Fruit fly (Drosophila melanogaster) whole organism, embryonic: ENCODE measurements around the gene Nepl18.

Experiments
- ATbp ChIP-seq: fragments of 200-800 bp; sonication (Bioruptor generic); optimal IDR thresholded peaks from 2 replicates; lab custom pipeline; 2017; ENCODE audit warnings: missing biosample characterization, mild to moderate bottlenecking, missing genetic modification characterization, missing genetic modification reagents
- Abd-B ChIP-seq: fragments of 200-800 bp; sonication (Bioruptor generic); optimal IDR thresholded peaks from 2 replicates; lab custom pipeline; 2018; ENCODE audit warnings: missing biosample characterization, mild to moderate bottlenecking, missing genetic modification characterization, moderate library complexity
- Antp ChIP-seq: fragments of 200-800 bp; sonication (Bioruptor generic); optimal IDR thresholded peaks from 3 replicates; lab custom pipeline; 2016; ENCODE audit warnings: missing biosample characterization, missing genetic modification characterization
- Atf6 ChIP-seq: fragments of 200-800 bp; sonication (Bioruptor generic); IDR thresholded peaks from 2 replicates; pipeline ENCODE4 v1.3.6; 2022; ENCODE audit warnings: missing biosample characterization, missing genetic modification characterization
- CG10267 ChIP-seq: fragments of 200-800 bp; sonication (Bioruptor generic); optimal IDR thresholded peaks from 2 replicates; lab custom pipeline; 2018; ENCODE audit warnings: missing biosample characterization, mild to moderate bottlenecking, missing genetic modification characterization, moderate library complexity
- CG10321 ChIP-seq: fragments of 200-800 bp; sonication (Bioruptor generic); IDR thresholded peaks from 2 replicates; pipeline ENCODE4 v1.3.6; 2022; ENCODE audit warnings: missing biosample characterization, missing genetic modification characterization
- CG10959 ChIP-seq: fragments of 200-800 bp; sonication (Bioruptor generic); IDR thresholded peaks from 2 replicates; pipeline ENCODE4 v1.3.6; 2022; ENCODE audit warnings: missing biosample characterization, missing genetic modification characterization
- CG11695 ChIP-seq: fragments of 200-800 bp; sonication (Bioruptor generic); IDR thresholded peaks from 3 replicates; pipeline ENCODE4 v1.3.6; 2022; ENCODE audit warnings: missing biosample characterization, missing genetic modification characterization
- CG1603 ChIP-seq: fragments of 200-800 bp; sonication (Bioruptor generic); optimal IDR thresholded peaks from 2 replicates; lab custom pipeline; 2019; ENCODE audit warnings: missing biosample characterization, mild to moderate bottlenecking, missing genetic modification characterization, moderate library complexity
- CG17912 ChIP-seq: fragments of 200-800 bp; sonication (Bioruptor generic); optimal IDR thresholded peaks from 2 replicates; lab custom pipeline; 2018; ENCODE audit warnings: missing biosample characterization, mild to moderate bottlenecking, missing genetic modification characterization
- CG1792 ChIP-seq: fragments of 200-800 bp; sonication (Bioruptor generic); optimal IDR thresholded peaks from 2 replicates; lab custom pipeline; 2016; ENCODE audit warnings: missing biosample characterization, missing genetic modification characterization
- CG2129 ChIP-seq: fragments of 200-800 bp; sonication (Bioruptor generic); IDR thresholded peaks from 2 replicates; pipeline ENCODE4 v1.3.6; 2022; ENCODE audit warnings: missing biosample characterization, missing genetic modification characterization; ENCODE audit not compliant: partially characterized antibody
- CG2678 ChIP-seq: fragments of 200-800 bp; sonication (Bioruptor generic); optimal IDR thresholded peaks from 3 replicates; lab custom pipeline; 2019; ENCODE audit warnings: missing biosample characterization, mild to moderate bottlenecking, missing genetic modification characterization, moderate library complexity
- CG31365 ChIP-seq: fragments of 200-800 bp; sonication (Bioruptor generic); optimal IDR thresholded peaks from 2 replicates; lab custom pipeline; 2018; ENCODE audit warnings: missing biosample characterization, mild to moderate bottlenecking, missing genetic modification characterization
- CG31441 ChIP-seq: fragments of 200-800 bp; sonication (Bioruptor generic); IDR thresholded peaks from 2 replicates; pipeline ENCODE4 v1.3.6; 2022; ENCODE audit warnings: missing biosample characterization, missing genetic modification characterization
- CG3281 ChIP-seq: fragments of 200-800 bp; sonication (Bioruptor generic); optimal IDR thresholded peaks from 3 replicates; lab custom pipeline; 2017; ENCODE audit warnings: missing biosample characterization, mild to moderate bottlenecking, missing genetic modification characterization
- CG34224 ChIP-seq: fragments of 200-800 bp; sonication (Bioruptor generic); IDR thresholded peaks from 3 replicates; pipeline ENCODE4 v1.3.6; 2022; ENCODE audit warnings: missing biosample characterization, missing genetic modification characterization; ENCODE audit not compliant: partially characterized antibody
- CG4328 ChIP-seq: fragments of 200-800 bp; sonication (Bioruptor generic); optimal IDR thresholded peaks from 3 replicates; lab custom pipeline; 2017; ENCODE audit warnings: missing biosample characterization, missing genetic modification reagents, missing genetic modification characterization
- CG6791 ChIP-seq: fragments of 200-800 bp; sonication (Bioruptor generic); IDR thresholded peaks from 3 replicates; pipeline ENCODE4 v1.3.6; 2022; ENCODE audit warnings: missing biosample characterization, missing genetic modification characterization; ENCODE audit not compliant: partially characterized antibody
- CG7372 ChIP-seq: fragments of 200-800 bp; sonication (Bioruptor generic); IDR thresholded peaks from 2 replicates; pipeline ENCODE4 v1.3.6; 2022; ENCODE audit warnings: missing biosample characterization, missing genetic modification characterization
- CG7928 ChIP-seq: fragments of 200-800 bp; sonication (Bioruptor generic); optimal IDR thresholded peaks from 2 replicates; lab custom pipeline; 2017; ENCODE audit warnings: missing biosample characterization, mild to moderate bottlenecking, missing genetic modification characterization
- CG9215 ChIP-seq: fragments of 200-800 bp; sonication (Bioruptor generic); IDR thresholded peaks from 2 replicates; pipeline ENCODE4 v1.3.6; 2022; ENCODE audit warnings: missing biosample characterization, missing genetic modification characterization
- Deaf1 ChIP-seq: fragments of 200-800 bp; optimal IDR thresholded peaks from 3 replicates; lab custom pipeline; 2019; ENCODE audit warnings: missing biosample characterization, mild to moderate bottlenecking, missing genetic modification characterization, moderate library complexity
- Drgx ChIP-seq: fragments of 200-800 bp; sonication (Bioruptor generic); IDR thresholded peaks from 2 replicates; pipeline ENCODE4 v1.3.6; 2022; ENCODE audit warnings: missing biosample characterization, missing genetic modification characterization
- GATAe ChIP-seq: fragments of 200-800 bp; sonication (Bioruptor generic); conservative IDR thresholded peaks from 2 replicates; pipeline ENCODE4 v1.3.6; 2022; ENCODE audit warnings: missing biosample characterization, missing genetic modification characterization
- HLH4C ChIP-seq: fragments of 200-800 bp; sonication (Bioruptor generic); IDR thresholded peaks from 3 replicates; pipeline ENCODE4 v1.3.6; 2022; ENCODE audit warnings: missing biosample characterization, missing genetic modification characterization; ENCODE audit not compliant: partially characterized antibody
- Nf-YA ChIP-seq: fragments of 200-800 bp; sonication (Bioruptor generic); IDR thresholded peaks from 2 replicates; pipeline ENCODE4 v1.3.6; 2022; ENCODE audit warnings: missing biosample characterization, missing genetic modification characterization
- Opbp ChIP-seq: fragments of 200-800 bp; sonication (Bioruptor generic); IDR thresholded peaks from 3 replicates; pipeline ENCODE4 v1.3.6; 2022; ENCODE audit warnings: missing biosample characterization, missing genetic modification characterization; ENCODE audit not compliant: partially characterized antibody
- Sin3A ChIP-seq: fragments of >200 bp; optimal IDR thresholded peaks from 2 replicates; lab custom pipeline; 2018
- Six4 ChIP-seq: fragments of 200-800 bp; sonication (Bioruptor generic); optimal IDR thresholded peaks from 2 replicates; lab custom pipeline; 2016; ENCODE audit warnings: missing biosample characterization, missing genetic modification characterization
- Sry-β ChIP-seq: fragments of 200-800 bp; sonication (Bioruptor generic); optimal IDR thresholded peaks from 2 replicates; lab custom pipeline; 2018; ENCODE audit warnings: missing biosample characterization, mild to moderate bottlenecking, missing genetic modification characterization, moderate library complexity
- bsh ChIP-seq, 2 experiments: fragments of 200-800 bp; sonication (Bioruptor generic); optimal IDR thresholded peaks; 2 replicates each; lab custom pipeline; 2017 to 2018; ENCODE audit warnings: mild to moderate bottlenecking in 2 of 2, missing biosample characterization in 2 of 2, missing genetic modification characterization in 2 of 2, moderate library complexity in 1 of 2
- cas ChIP-seq: fragments of 200-800 bp; sonication (Bioruptor generic); IDR thresholded peaks from 2 replicates; pipeline ENCODE4 v1.3.6; 2022; ENCODE audit warnings: missing biosample characterization, missing genetic modification characterization
- chn ChIP-seq: fragments of 200-800 bp; sonication (Bioruptor generic); optimal IDR thresholded peaks from 2 replicates; lab custom pipeline; 2016; ENCODE audit warnings: missing biosample characterization, missing genetic modification characterization
- cwo ChIP-seq: fragments of 200-800 bp; sonication (Bioruptor generic); optimal IDR thresholded peaks from 3 replicates; lab custom pipeline; 2017; ENCODE audit warnings: missing biosample characterization, missing genetic modification characterization, mild to moderate bottlenecking, moderate library complexity, missing genetic modification reagents
- dan ChIP-seq: fragments of 200-800 bp; sonication (Bioruptor generic); IDR thresholded peaks from 2 replicates; pipeline ENCODE4 v1.3.6; 2022; ENCODE audit warnings: missing biosample characterization, missing genetic modification characterization
- dimm ChIP-seq: fragments of 200-800 bp; sonication (Bioruptor generic); IDR thresholded peaks from 2 replicates; pipeline ENCODE4 v1.3.6; 2022; ENCODE audit warnings: missing biosample characterization, missing genetic modification characterization
- hbn ChIP-seq: fragments of 200-800 bp; sonication (Bioruptor generic); IDR thresholded peaks from 2 replicates; pipeline ENCODE4 v1.3.6; 2022; ENCODE audit warnings: missing biosample characterization, missing genetic modification characterization; ENCODE audit not compliant: partially characterized antibody
- kay ChIP-seq: fragments of 200-800 bp; sonication (Bioruptor generic); optimal IDR thresholded peaks from 2 replicates; lab custom pipeline; 2016; ENCODE audit warnings: missing biosample characterization, missing genetic modification characterization
- lab ChIP-seq: fragments of 200-800 bp; sonication (Bioruptor generic); optimal IDR thresholded peaks from 3 replicates; lab custom pipeline; 2017; ENCODE audit warnings: missing biosample characterization, missing genetic modification characterization, mild to moderate bottlenecking, moderate library complexity, missing genetic modification reagents
- lola ChIP-seq, 3 experiments: fragments of >200 bp in 2 of 3; fragments of 200-800 bp in 1 of 3; sonication (Bioruptor generic) in 1 of 3; optimal IDR thresholded peaks; 2 replicates each; lab custom pipeline; 2017 to 2019; ENCODE audit warnings: missing biosample characterization in 3 of 3, missing genetic modification characterization in 3 of 3, mild to moderate bottlenecking in 1 of 3, moderate library complexity in 1 of 3
- luna ChIP-seq: fragments of 200-800 bp; sonication (Bioruptor generic); optimal IDR thresholded peaks from 2 replicates; lab custom pipeline; 2016; ENCODE audit warnings: missing biosample characterization, missing genetic modification characterization
- nerfin-2 ChIP-seq: fragments of 200-800 bp; sonication (Bioruptor generic); IDR thresholded peaks from 2 replicates; pipeline ENCODE4 v1.3.6; 2022; ENCODE audit warnings: missing biosample characterization, missing genetic modification characterization; ENCODE audit not compliant: partially characterized antibody
- psq ChIP-seq: fragments of 200-800 bp; sonication (Bioruptor generic); optimal IDR thresholded peaks from 2 replicates; lab custom pipeline; 2017; ENCODE audit warnings: missing biosample characterization, missing genetic modification characterization
- run ChIP-seq: fragments of 200-800 bp; sonication (Bioruptor generic); optimal IDR thresholded peaks from 3 replicates; lab custom pipeline; 2018; ENCODE audit warnings: missing biosample characterization, mild to moderate bottlenecking, missing genetic modification characterization
- sim ChIP-seq: fragments of 200-800 bp; sonication (Bioruptor generic); IDR thresholded peaks from 2 replicates; pipeline ENCODE4 v1.3.6; 2022; ENCODE audit warnings: missing biosample characterization, missing genetic modification characterization
- trem ChIP-seq: fragments of 200-800 bp; optimal IDR thresholded peaks from 3 replicates; lab custom pipeline; 2019; ENCODE audit warnings: missing biosample characterization, mild to moderate bottlenecking, missing genetic modification characterization, moderate library complexity
- tup ChIP-seq: fragments of 200-800 bp; sonication (Bioruptor generic); optimal IDR thresholded peaks from 2 replicates; lab custom pipeline; 2016; ENCODE audit warnings: missing biosample characterization, mild to moderate bottlenecking, missing genetic modification characterization, moderate library complexity
- z ChIP-seq: fragments of 200-800 bp; sonication (Bioruptor generic); IDR thresholded peaks from 3 replicates; pipeline ENCODE4 v1.3.6; 2022; ENCODE audit warnings: missing biosample characterization, missing genetic modification characterization
- zen2 ChIP-seq: fragments of 200-800 bp; sonication (Bioruptor generic); IDR thresholded peaks from 3 replicates; pipeline ENCODE4 v1.3.6; 2022; ENCODE audit warnings: missing biosample characterization, missing genetic modification characterization; ENCODE audit not compliant: partially characterized antibody
- zf30C ChIP-seq: fragments of 200-800 bp; sonication (Bioruptor generic); optimal IDR thresholded peaks from 3 replicates; lab custom pipeline; 2018; ENCODE audit warnings: missing biosample characterization, mild to moderate bottlenecking, missing genetic modification characterization

Nepl18 gene

dm6 chr3R:28851966-28852377 is 23.4 kb upstream of the Nepl18 start (continued):
- TF ChIP-seq CG6791 (no peak), CG9215 (no peak), kay (no peak), cwo (GFP tag; lab: Kevin White, UChicago) (no peak), zen2 (GFP tag; lab: Robert Waterston, UW) (no peak), Abd-B (GFP tag; lab: Kevin White, UChicago) (no peak), bsh (GFP tag; optimal IDR thresholded peaks at IDR 0.05; lab: Kevin White, UChicago) (peak in 1 of 2 experiments; percentile 40), GATAe (GFP tag; lab: Robert Waterston, UW) (no peak), nerfin-2 (GFP tag; lab: Robert Waterston, UW) (no peak), tup (GFP tag; lab: Kevin White, UChicago) (no peak), lola (GFP tag; optimal IDR thresholded peaks at IDR 0.05; lab: Kevin White, UChicago) (peak in 1 of 3 experiments; percentile 48), CG3281 (GFP tag; lab: Kevin White, UChicago) (no peak), CG1792 (no peak), sim (GFP tag; lab: Robert Waterston, UW) (no peak), Six4 (GFP tag; lab: Kevin White, UChicago) (peak; percentile 14), run (no peak), ATbp (GFP tag; lab: Kevin White, UChicago) (no peak), hbn (GFP tag; lab: Robert Waterston, UW) (no peak), CG31441 (GFP tag; lab: Robert Waterston, UW) (peak; percentile 48), zf30C (GFP tag; lab: Kevin White, UChicago) (peak; percentile 37), Nf-YA (GFP tag; lab: Robert Waterston, UW) (no peak), CG11695 (GFP tag; lab: Robert Waterston, UW) (no peak), dan (no peak), CG10267 (peak; percentile 12), HLH4C (GFP tag; lab: Robert Waterston, UW) (no peak), CG31365 (tag; lab: Kevin White, UChicago) (no peak), CG2129 (GFP tag; lab: Robert Waterston, UW) (no peak), Deaf1 (tag; lab: Kevin White, UChicago) (no peak), Opbp (no peak), Sry-β (GFP tag; lab: Kevin White, UChicago) (no peak), dimm (GFP tag; lab: Robert Waterston, UW) (no peak), Drgx (GFP tag; lab: Robert Waterston, UW) (peak; percentile 13; the same call in 1 of the 2 replicates), chn (no peak), Sin3A (lab: Kevin White, UChicago) (no peak), CG7372 (GFP tag; lab: Robert Waterston, UW) (no peak), Atf6 (GFP tag; lab: Robert Waterston, UW) (no peak), cas (GFP tag; lab: Robert Waterston, UW) (no peak), luna (GFP tag; lab: Kevin White, UChicago) (no peak), lab (GFP tag; lab: Kevin White, UChicago) (no peak), CG10321 (GFP tag; lab: Robert Waterston, UW) (no peak), CG10959 (GFP tag; lab: Robert Waterston, UW) (no peak), CG7928 (GFP tag; lab: Kevin White, UChicago) (no peak), CG4328 (no peak), CG17912 (GFP tag; lab: Kevin White, UChicago) (no peak), CG2678 (tag; lab: Kevin White, UChicago) (peak; percentile 17), Antp (GFP tag; lab: Kevin White, UChicago) (no peak), trem (tag; lab: Kevin White, UChicago) (no peak), CG34224 (GFP tag; lab: Robert Waterston, UW) (no peak), psq (no peak), CG1603 (tag; lab: Kevin White, UChicago) (no peak), z (GFP tag; lab: Robert Waterston, UW) (no peak)
